Worm (Caenorhabditis elegans): ENCODE results near the gene nstp-8.

The nstp-8 gene

ce11 chrV:2226903-2227302 lies 11.5 kb downstream of the nstp-8 start, which contains the start of gene nhr-18:
TSS of gene nhr-18 (plus strand) at chrV:2227203.
- TF ChIP-seq duxl-1 (tag; optimal IDR thresholded peaks at IDR 0.05; ENCODE audit: poor library complexity) (no peak), dmd-8 (GFP tag; IDR thresholded peaks at IDR 0.05) (no peak), F44E2.7 (GFP tag; IDR thresholded peaks at IDR 0.05) (no peak), lin-15B (tag; optimal IDR thresholded peaks at IDR 0.05) (no peak), unc-62 (GFP tag; optimal IDR thresholded peaks at IDR 0.05 in 1 of 2) (no peak), unc-62 (tag; optimal IDR thresholded peaks at IDR 0.05) (no peak), lir-3 (tag; optimal IDR thresholded peaks at IDR 0.05) (no peak)

- TF ChIP-seq R02D3.7 (tag; optimal IDR thresholded peaks at IDR 0.05) = no peak
- no peak for TF ChIP-seq ztf-11 (tag; optimal IDR thresholded peaks at IDR 0.05)
- TF ChIP-seq lin-29 (GFP tag; IDR thresholded peaks at IDR 0.05) = no peak
- no peak for TF ChIP-seq gei-8 (GFP tag; optimal IDR thresholded peaks at IDR 0.05)
- no peak for TF ChIP-seq zag-1 (tag; optimal IDR thresholded peaks at IDR 0.05)
- TF ChIP-seq daf-12 (tag; optimal IDR thresholded peaks at IDR 0.05) = no peak
- TF ChIP-seq mep-1 (tag; optimal IDR thresholded peaks at IDR 0.05) = no peak
- no peak for TF ChIP-seq ceh-82 (tag; optimal IDR thresholded peaks at IDR 0.05)
- no peak for TF ChIP-seq dmd-8 (GFP tag; IDR thresholded peaks at IDR 0.05)
- TF ChIP-seq F37D6.2 (tag; optimal IDR thresholded peaks at IDR 0.05) = no peak
- TF ChIP-seq spr-1 (tag; optimal IDR thresholded peaks at IDR 0.05) = no peak
- no peak for TF ChIP-seq F26F4.8 (GFP tag; conservative IDR thresholded peaks at IDR 0.05)
- no peak for TF ChIP-seq ZK546.5 (tag; optimal IDR thresholded peaks at IDR 0.05)
- TF ChIP-seq ceh-20 (GFP tag; IDR thresholded peaks at IDR 0.05) = no peak
- TF ChIP-seq fos-1 (tag; optimal IDR thresholded peaks at IDR 0.05) = no peak
- TF ChIP-seq tag-97 (GFP tag; IDR thresholded peaks at IDR 0.05) = no peak
- TF ChIP-seq nhr-25 (tag; optimal IDR thresholded peaks at IDR 0.05; ENCODE audit: borderline replicate concordance, insufficient read depth) = no peak
- TF ChIP-seq lir-3 (tag; optimal IDR thresholded peaks at IDR 0.05) = no peak
- no peak for TF ChIP-seq set-16 (GFP tag; IDR thresholded peaks at IDR 0.05)
Observed at ce11 chrV:2228781-2229180, 13.3 kb downstream of the nstp-8 start, which contains the start of gene nhr-126. TSS of gene nhr-126 (plus strand) at chrV:2229081.

ce11 chrV:2230912-2231311 lies 15.5 kb downstream of the nstp-8 start, which contains the start of gene nhr-134:
TSS of gene nhr-134 (plus strand) at chrV:2231223.
- TF ChIP-seq arid-1 (GFP tag; conservative IDR thresholded peaks at IDR 0.05) (no peak), nhr-6 (tag; optimal IDR thresholded peaks at IDR 0.05) (no peak), dpl-1 (GFP tag; optimal IDR thresholded peaks at IDR 0.05) (no peak), mes-2 (tag; optimal IDR thresholded peaks at IDR 0.05; ENCODE audit: poor library complexity, severe bottlenecking) (peak; percentile 6), unc-62 (GFP tag; optimal IDR thresholded peaks at IDR 0.05 in 1 of 2) (peak in 1 of 2 experiments; percentile 55), unc-62 (tag; optimal IDR thresholded peaks at IDR 0.05) (no peak), F37D6.2 (tag; optimal IDR thresholded peaks at IDR 0.05) (no peak), pqm-1 (tag; optimal IDR thresholded peaks at IDR 0.05) (no peak), attf-4 (tag; optimal IDR thresholded peaks at IDR 0.05) (no peak), tra-1 (GFP tag; IDR thresholded peaks at IDR 0.05) (no peak), nhr-102 (tag; optimal IDR thresholded peaks at IDR 0.05) (no peak), Y105C5A.15 (GFP tag; IDR thresholded peaks at IDR 0.05) (no peak), set-16 (GFP tag; IDR thresholded peaks at IDR 0.05) (no peak), lim-7 (GFP tag; IDR thresholded peaks at IDR 0.05) (no peak), hlh-30 (tag; optimal IDR thresholded peaks at IDR 0.05; ENCODE audit: insufficient read depth) (peak; percentile 87), nhr-25 (tag; optimal IDR thresholded peaks at IDR 0.05; ENCODE audit: borderline replicate concordance, insufficient read depth) (no peak), nhr-111 (GFP tag; optimal IDR thresholded peaks at IDR 0.05) (no peak), zip-11 (GFP tag; IDR thresholded peaks at IDR 0.05) (no peak), aly-2 (tag; optimal IDR thresholded peaks at IDR 0.05) (no peak), hlh-11 (tag; optimal IDR thresholded peaks at IDR 0.05) (peak; percentile 15), dmd-6 (GFP tag; IDR thresholded peaks at IDR 0.05) (no peak), snpc-1.2 (GFP tag; IDR thresholded peaks at IDR 0.05) (no peak), Y5F2A.4 (GFP tag; optimal IDR thresholded peaks at IDR 0.05) (no peak), F49E8.2 (tag; optimal IDR thresholded peaks at IDR 0.05; ENCODE audit: borderline replicate concordance) (no peak), R02D3.7 (tag; optimal IDR thresholded peaks at IDR 0.05) (no peak), F44E2.7 (GFP tag; IDR thresholded peaks at IDR 0.05) (no peak), lin-39 (tag; optimal IDR thresholded peaks at IDR 0.05) (no peak), nhr-237 (tag; optimal IDR thresholded peaks at IDR 0.05) (no peak), ces-1 (GFP tag; optimal IDR thresholded peaks at IDR 0.05) (no peak), dmd-8 (GFP tag; IDR thresholded peaks at IDR 0.05) (no peak), snpc-4 (tag; optimal IDR thresholded peaks at IDR 0.05) (no peak), zfp-2 (tag; optimal IDR thresholded peaks at IDR 0.05) (no peak), ceh-28 (tag; optimal IDR thresholded peaks at IDR 0.05) (no peak)

Measured in whole organism, L4 larva.